Worm (Caenorhabditis elegans) whole organism, early embryonic: ENCODE results near the gene K02E10.6.

Source experiments
- B0310.2 ChIP-seq: sonication (generic microtip); optimal IDR thresholded peaks from 2 replicates; lab custom pipeline; 2016; ENCODE audit warnings: mild to moderate bottlenecking, missing genetic modification characterization, missing compliant biosample characterization
- F13C5.2 ChIP-seq: sonication (generic microtip); optimal IDR thresholded peaks from 2 replicates; lab custom pipeline; 2017; ENCODE audit warnings: mild to moderate bottlenecking, missing genetic modification characterization, inconsistent platforms, missing compliant biosample characterization
- ama-1 ChIP-seq: fragments of 150-350 bp; optimal IDR thresholded peaks from 2 replicates; lab custom pipeline; 2014
- ceh-36 ChIP-seq: sonication (generic microtip); optimal IDR thresholded peaks from 2 replicates; lab custom pipeline; 2016; ENCODE audit warnings: missing genetic modification characterization, inconsistent platforms, missing compliant biosample characterization
- sea-1 ChIP-seq: fragments of 200-800 bp; sonication (Bioruptor generic); conservative IDR thresholded peaks from 2 replicates; pipeline ENCODE4 v1.3.6; 2022; ENCODE audit warnings: missing genetic modification characterization, missing compliant biosample characterization
- tbx-11 ChIP-seq: fragments of 200-800 bp; sonication (Bioruptor generic); IDR thresholded peaks from 2 replicates; pipeline ENCODE4 v1.3.6; 2022; ENCODE audit warnings: missing genetic modification characterization, missing compliant biosample characterization

- TF ChIP-seq tbx-11 (GFP tag; lab: Robert Waterston, UW) (no peak), sea-1 (GFP tag; lab: Robert Waterston, UW) (no peak), ceh-36 (no peak), F13C5.2 (tag; lab: Kevin White, UChicago) (no peak), ama-1 (lab: Kevin White, UChicago) (no peak), B0310.2 (tag; lab: Kevin White, UChicago) (no peak)
These were observed 48.7 kb upstream of the K02E10.6 start for ce11 chrX:2531276-2531675.
